Worm (Caenorhabditis elegans) whole organism, mixed stage, embryonic: ENCODE results near the gene Y41C4A.6.
A peak's percentile ranks its signal among the peaks of the same experiment; 100 is the strongest.

ENCODE experiments used
- M03D4.4 ChIP-seq: sonication (generic microtip); optimal IDR thresholded peaks from 2 replicates; lab custom pipeline; 2017; ENCODE audit warnings: mild to moderate bottlenecking, missing genetic modification characterization, missing compliant biosample characterization
- bed-3 ChIP-seq: fragments of 200-800 bp; sonication (Bioruptor generic); optimal IDR thresholded peaks from 3 replicates; lab custom pipeline; 2018; ENCODE audit warnings: mild to moderate bottlenecking, missing genetic modification characterization, moderate library complexity, missing compliant biosample characterization
- blmp-1 ChIP-seq: fragments of 150-350 bp; optimal IDR thresholded peaks from 2 replicates; lab custom pipeline; 2014; ENCODE audit warnings: missing biosample characterization, missing genetic modification characterization
- ceh-39 ChIP-seq: fragments of 150-350 bp; optimal IDR thresholded peaks from 2 replicates; lab custom pipeline; 2014; ENCODE audit warnings: missing biosample characterization, missing genetic modification characterization
- ceh-43 ChIP-seq: fragments of 200-800 bp; sonication (Bioruptor generic); optimal IDR thresholded peaks from 2 replicates; lab custom pipeline; 2018; ENCODE audit warnings: mild to moderate bottlenecking, missing genetic modification characterization, moderate library complexity, missing compliant biosample characterization
- ceh-83 ChIP-seq: fragments of 200-800 bp; sonication (Bioruptor generic); optimal IDR thresholded peaks from 2 replicates; lab custom pipeline; 2018; ENCODE audit warnings: mild to moderate bottlenecking, missing genetic modification characterization, missing compliant biosample characterization
- ces-1 ChIP-seq: fragments of 150-350 bp; optimal IDR thresholded peaks from 2 replicates; lab custom pipeline; 2014; ENCODE audit warnings: missing biosample characterization, missing genetic modification reagents, missing genetic modification characterization
- cnd-1 ChIP-seq: fragments of 200-800 bp; sonication (Bioruptor generic); optimal IDR thresholded peaks from 2 replicates; lab custom pipeline; 2018; ENCODE audit warnings: mild to moderate bottlenecking, missing genetic modification characterization, missing compliant biosample characterization
- drap-1 ChIP-seq: fragments of 200-800 bp; sonication (Bioruptor generic); optimal IDR thresholded peaks from 3 replicates; lab custom pipeline; 2018; ENCODE audit warnings: mild to moderate bottlenecking, missing genetic modification characterization, missing compliant biosample characterization
- elt-1 ChIP-seq: sonication (generic microtip); optimal IDR thresholded peaks from 2 replicates; lab custom pipeline; 2017; ENCODE audit warnings: missing genetic modification characterization, mild to moderate bottlenecking, missing compliant biosample characterization, antibody characterized with exemption, moderate library complexity, borderline replicate concordance; ENCODE audit not compliant: insufficient read depth
- elt-3 ChIP-seq: fragments of 150-350 bp; optimal IDR thresholded peaks from 2 replicates; lab custom pipeline; 2014; ENCODE audit warnings: missing biosample characterization, missing genetic modification characterization
- flh-1 ChIP-seq: fragments of 200-800 bp; sonication (Bioruptor generic); optimal IDR thresholded peaks from 2 replicates; lab custom pipeline; 2018; ENCODE audit warnings: mild to moderate bottlenecking, missing genetic modification characterization, moderate library complexity, missing compliant biosample characterization
- ham-2 ChIP-seq: fragments of 200-800 bp; sonication (Bioruptor generic); optimal IDR thresholded peaks from 2 replicates; lab custom pipeline; 2018; ENCODE audit warnings: mild to moderate bottlenecking, missing genetic modification characterization, missing compliant biosample characterization
- hlh-1 ChIP-seq: fragments of 150-350 bp; optimal IDR thresholded peaks from 2 replicates; lab custom pipeline; 2014; ENCODE audit warnings: missing biosample characterization, missing genetic modification reagents, missing genetic modification characterization
- lin-13 ChIP-seq: fragments of 150-350 bp; optimal IDR thresholded peaks from 2 replicates; lab custom pipeline; 2014; ENCODE audit warnings: missing biosample characterization, missing genetic modification characterization
- lin-32 ChIP-seq: fragments of 200-800 bp; sonication (Bioruptor generic); optimal IDR thresholded peaks from 2 replicates; lab custom pipeline; 2018; ENCODE audit warnings: mild to moderate bottlenecking, missing genetic modification characterization, missing compliant biosample characterization
- lsy-2 ChIP-seq: fragments of 150-350 bp; optimal IDR thresholded peaks from 2 replicates; lab custom pipeline; 2014; ENCODE audit warnings: missing biosample characterization, missing genetic modification characterization
- mep-1 ChIP-seq: fragments of 150-350 bp; optimal IDR thresholded peaks from 2 replicates; lab custom pipeline; 2017; ENCODE audit warnings: missing biosample characterization, missing genetic modification reagents, missing genetic modification characterization, inconsistent platforms
- nhr-12 ChIP-seq: fragments of 150-350 bp; optimal IDR thresholded peaks from 2 replicates; lab custom pipeline; 2014; ENCODE audit warnings: missing biosample characterization, missing genetic modification characterization
- nhr-2 ChIP-seq: fragments of 150-350 bp; optimal IDR thresholded peaks from 2 replicates; lab custom pipeline; 2014; ENCODE audit warnings: missing biosample characterization, missing genetic modification characterization
- nhr-28 ChIP-seq: fragments of 150-350 bp; optimal IDR thresholded peaks from 2 replicates; lab custom pipeline; 2014; ENCODE audit warnings: missing biosample characterization, missing genetic modification characterization
- nhr-76 ChIP-seq: sonication (generic microtip); optimal IDR thresholded peaks from 2 replicates; lab custom pipeline; 2017; ENCODE audit warnings: missing biosample characterization, missing genetic modification characterization
- pha-4 ChIP-seq: fragments of 150-350 bp; optimal IDR thresholded peaks from 2 replicates; lab custom pipeline; 2018; ENCODE audit warnings: missing biosample characterization, missing genetic modification reagents, missing genetic modification characterization
- sem-2 ChIP-seq: fragments of 200-800 bp; sonication (Bioruptor generic); optimal IDR thresholded peaks from 2 replicates; lab custom pipeline; 2018; ENCODE audit warnings: mild to moderate bottlenecking, missing genetic modification characterization, missing compliant biosample characterization
- snpc-4 ChIP-seq: fragments of 150-350 bp; optimal IDR thresholded peaks from 2 replicates; lab custom pipeline; 2014; ENCODE audit warnings: missing biosample characterization, missing genetic modification characterization
- sptf-1 ChIP-seq: sonication (generic microtip); optimal IDR thresholded peaks from 2 replicates; lab custom pipeline; 2017; ENCODE audit warnings: mild to moderate bottlenecking, missing genetic modification characterization, moderate library complexity, missing compliant biosample characterization
- tbx-8 ChIP-seq: fragments of 200-800 bp; sonication (Bioruptor generic); optimal IDR thresholded peaks from 2 replicates; lab custom pipeline; 2018; ENCODE audit warnings: mild to moderate bottlenecking, missing genetic modification characterization, moderate library complexity, missing compliant biosample characterization
- unc-62 ChIP-seq: fragments of 150-350 bp; optimal IDR thresholded peaks from 2 replicates; lab custom pipeline; 2014; ENCODE audit warnings: missing biosample characterization, missing genetic modification reagents, missing genetic modification characterization
- zip-8 ChIP-seq: fragments of 150-350 bp; optimal IDR thresholded peaks from 2 replicates; lab custom pipeline; 2014; ENCODE audit warnings: missing biosample characterization, missing genetic modification characterization
- ztf-11 ChIP-seq: fragments of 150-350 bp; optimal IDR thresholded peaks from 2 replicates; lab custom pipeline; 2014; ENCODE audit warnings: missing biosample characterization, missing genetic modification characterization

Y41C4A.6 gene

ce11 chrIII:11727010-11727409 is 30.6 kb downstream of the Y41C4A.6 start:
- TF ChIP-seq drap-1 (GFP tag; lab: Kevin White, UChicago) (no peak), ztf-11 (no peak), elt-3 (tag; lab: Kevin White, UChicago) (peak; percentile 35), lin-13 (tag; lab: Kevin White, UChicago) (no peak), sem-2 (no peak), M03D4.4 (tag; lab: Kevin White, UChicago) (no peak), ceh-83 (GFP tag; lab: Kevin White, UChicago) (no peak), bed-3 (GFP tag; lab: Kevin White, UChicago) (no peak)

ce11 chrIII:11730312-11730711 is 33.9 kb downstream of the Y41C4A.6 start, which contains the start of gene Y41C4A.18:
Y41C4A.18 (plus strand) TSS chrIII:11730612.
- TF ChIP-seq unc-62 (GFP tag; lab: Kevin White, UChicago), result no peak
- TF ChIP-seq flh-1, result no peak
- no peak for TF ChIP-seq ham-2 (GFP tag; lab: Kevin White, UChicago)
- TF ChIP-seq elt-1, result no peak
- no peak for TF ChIP-seq drap-1 (GFP tag; lab: Kevin White, UChicago)
- no peak for TF ChIP-seq elt-3 (tag; lab: Kevin White, UChicago)
- no peak for TF ChIP-seq cnd-1
- TF ChIP-seq snpc-4, result no peak
- TF ChIP-seq mep-1 (tag; lab: Kevin White, UChicago), result no peak
- no peak for TF ChIP-seq sem-2
- TF ChIP-seq nhr-76 (tag; lab: Kevin White, UChicago), result no peak
- no peak for TF ChIP-seq nhr-2 (tag; lab: Kevin White, UChicago)
- TF ChIP-seq sptf-1 (tag; lab: Kevin White, UChicago), result no peak

- TF ChIP-seq lin-13 (tag; lab: Kevin White, UChicago), result no peak
- no peak for TF ChIP-seq hlh-1
- TF ChIP-seq sem-2, result no peak
- TF ChIP-seq ceh-43 (GFP tag; lab: Kevin White, UChicago), result no peak
- no peak for TF ChIP-seq M03D4.4 (tag; lab: Kevin White, UChicago)
- TF ChIP-seq lsy-2 (tag; lab: Kevin White, UChicago), result no peak
- TF ChIP-seq unc-62 (GFP tag; lab: Kevin White, UChicago), result no peak
- TF ChIP-seq flh-1, result no peak
- TF ChIP-seq tbx-8, result no peak
- TF ChIP-seq, all 35 proteins: peak for 0
Observed at ce11 chrIII:11730850-11731249, 34.5 kb downstream of the Y41C4A.6 start.

ce11 chrIII:11731491-11731890 is 35.1 kb downstream of the Y41C4A.6 start:
- TF ChIP-seq unc-62 (GFP tag; lab: Kevin White, UChicago), result no peak
- no peak for TF ChIP-seq zip-8
- no peak for TF ChIP-seq mep-1 (tag; lab: Kevin White, UChicago)
- TF ChIP-seq bed-3 (GFP tag; lab: Kevin White, UChicago), result no peak
- TF ChIP-seq tbx-8, result no peak
- TF ChIP-seq ceh-43 (GFP tag; lab: Kevin White, UChicago), result no peak
- no peak for TF ChIP-seq ceh-39 (tag; lab: Kevin White, UChicago)
- no peak for TF ChIP-seq M03D4.4 (tag; lab: Kevin White, UChicago)
- no peak for TF ChIP-seq drap-1 (GFP tag; lab: Kevin White, UChicago)
- no peak for TF ChIP-seq elt-3 (tag; lab: Kevin White, UChicago)
- no peak for TF ChIP-seq blmp-1 (tag; lab: Kevin White, UChicago)
- TF ChIP-seq hlh-1, result no peak
- no peak for TF ChIP-seq lin-13 (tag; lab: Kevin White, UChicago)
- no peak for TF ChIP-seq lin-32 (GFP tag; lab: Kevin White, UChicago)
- TF ChIP-seq elt-1, result no peak
- TF ChIP-seq pha-4, result no peak
- TF ChIP-seq lsy-2 (tag; lab: Kevin White, UChicago), result no peak
- TF ChIP-seq, all 35 proteins: peak for 0

ce11 chrIII:11732056-11732455 is 35.7 kb downstream of the Y41C4A.6 start, which contains the start of gene Y41C4A.21:
Y41C4A.21 (plus strand) TSS chrIII:11732356.
- TF ChIP-seq zip-8, result no peak
- no peak for TF ChIP-seq cnd-1
- no peak for TF ChIP-seq flh-1
- no peak for TF ChIP-seq nhr-28 (tag; lab: Kevin White, UChicago)
- no peak for TF ChIP-seq ham-2 (GFP tag; lab: Kevin White, UChicago)
- TF ChIP-seq ces-1 (GFP tag; lab: Kevin White, UChicago), result no peak
- TF ChIP-seq nhr-76 (tag; lab: Kevin White, UChicago), result no peak
- no peak for TF ChIP-seq lin-32 (GFP tag; lab: Kevin White, UChicago)
- no peak for TF ChIP-seq drap-1 (GFP tag; lab: Kevin White, UChicago)
- TF ChIP-seq ceh-39 (tag; lab: Kevin White, UChicago), result no peak
- TF ChIP-seq ztf-11, result no peak
- no peak for TF ChIP-seq tbx-8
- no peak for TF ChIP-seq ceh-43 (GFP tag; lab: Kevin White, UChicago)
- TF ChIP-seq elt-1, result no peak
- no peak for TF ChIP-seq pha-4
- TF ChIP-seq hlh-1, result no peak
- no peak for TF ChIP-seq nhr-12 (tag; lab: Kevin White, UChicago)
- no peak for TF ChIP-seq M03D4.4 (tag; lab: Kevin White, UChicago)
- TF ChIP-seq unc-62 (GFP tag; lab: Kevin White, UChicago), result no peak
